Fruit fly (Drosophila melanogaster): ENCODE data around the gene Npc2h.

Gene Npc2h

DNA sequence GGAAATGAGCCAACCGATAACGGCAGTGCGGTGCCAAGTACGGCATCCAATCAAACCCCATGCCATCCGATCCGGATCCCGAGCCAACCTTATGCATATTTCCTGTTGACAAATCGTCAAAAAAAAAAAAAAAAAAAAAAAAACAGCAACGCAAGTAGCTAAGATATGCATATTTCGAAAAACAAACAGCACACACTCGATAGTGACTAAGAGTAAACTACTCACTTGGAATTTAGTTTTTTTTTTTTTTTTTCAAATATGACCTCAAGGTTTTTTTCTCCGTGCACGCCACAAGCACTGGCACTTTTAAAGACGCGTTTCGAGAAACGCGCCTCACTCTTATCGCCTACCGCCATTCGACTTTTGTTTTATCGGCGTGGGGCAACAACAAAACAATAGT is 29.2 kb upstream of the Npc2h start (continued):
- no peak for TF ChIP-seq pan (optimal IDR thresholded peaks at IDR 0.05)
- peak in 1 of 2 experiments; percentile 20 for TF ChIP-seq pan (GFP tag; optimal IDR thresholded peaks at IDR 0.05 in 1 of 2, IDR thresholded peaks at IDR 0.05 in 1 of 2)
- no peak for TF ChIP-seq ATbp (GFP tag; optimal IDR thresholded peaks at IDR 0.05)
- no peak for TF ChIP-seq chn (GFP tag; optimal IDR thresholded peaks at IDR 0.05)
- TF ChIP-seq Neu2 (GFP tag; optimal IDR thresholded peaks at IDR 0.05; ENCODE audit: borderline replicate concordance), result no peak
- no peak for TF ChIP-seq chinmo (GFP tag; IDR thresholded peaks at IDR 0.05; ENCODE audit: partially characterized antibody)
- TF ChIP-seq Hr51 (GFP tag; optimal IDR thresholded peaks at IDR 0.05), result no peak
- TF ChIP-seq disco-r (GFP tag; optimal IDR thresholded peaks at IDR 0.05), result no peak
- TF ChIP-seq CG15514 (GFP tag; optimal IDR thresholded peaks at IDR 0.05), result no peak
- TF ChIP-seq NK7.1 (GFP tag; optimal IDR thresholded peaks at IDR 0.05), result no peak
- no peak for TF ChIP-seq peb (GFP tag; IDR thresholded peaks at IDR 0.05)
- TF ChIP-seq Dip2 (GFP tag; IDR thresholded peaks at IDR 0.05), result no peak
- no peak for TF ChIP-seq sug (tag; optimal IDR thresholded peaks at IDR 0.05)
- TF ChIP-seq Dbx (GFP tag; IDR thresholded peaks at IDR 0.05), result no peak
- TF ChIP-seq eve (GFP tag; optimal IDR thresholded peaks at IDR 0.05), result no peak
- TF ChIP-seq CG4328 (GFP tag; optimal IDR thresholded peaks at IDR 0.05), result no peak
- 0 out of 2 replicates have a peak, but pooled peaks have one; percentile 17 for TF ChIP-seq seq (GFP tag; IDR thresholded peaks at IDR 0.05)
- no peak for TF ChIP-seq slp2 (GFP tag; optimal IDR thresholded peaks at IDR 0.05)
- TF ChIP-seq CG9437 (GFP tag; optimal IDR thresholded peaks at IDR 0.05), result no peak
- TF ChIP-seq CG1529 (GFP tag; optimal IDR thresholded peaks at IDR 0.05), result no peak
- TF ChIP-seq ken (GFP tag; IDR thresholded peaks at IDR 0.05), result no peak
- TF ChIP-seq CG6854 (GFP tag; optimal IDR thresholded peaks at IDR 0.05), result no peak
- TF ChIP-seq CoRest (tag; optimal IDR thresholded peaks at IDR 0.05), result no peak
- TF ChIP-seq dmrt99B (tag; optimal IDR thresholded peaks at IDR 0.05), result no peak
- no peak for TF ChIP-seq Six4 (GFP tag; optimal IDR thresholded peaks at IDR 0.05)
- no peak for TF ChIP-seq lov (optimal IDR thresholded peaks at IDR 0.05)
- TF ChIP-seq lov (GFP tag; IDR thresholded peaks at IDR 0.05), result no peak
- no peak for TF ChIP-seq CG17186 (GFP tag; optimal IDR thresholded peaks at IDR 0.05)
- TF ChIP-seq CG31388 (GFP tag; optimal IDR thresholded peaks at IDR 0.05), result no peak
- TF ChIP-seq CG11085 (GFP tag; IDR thresholded peaks at IDR 0.05), result no peak
- TF ChIP-seq prd (optimal IDR thresholded peaks at IDR 0.05), result no peak
- peak; percentile 24; the same call in 1 of the 3 replicates for TF ChIP-seq prd (GFP tag; IDR thresholded peaks at IDR 0.05)
- TF ChIP-seq CG9876 (GFP tag; optimal IDR thresholded peaks at IDR 0.05), result no peak
- no peak for TF ChIP-seq B-H2 (GFP tag; optimal IDR thresholded peaks at IDR 0.05)
- no peak for TF ChIP-seq CG15479 (GFP tag; optimal IDR thresholded peaks at IDR 0.05)
- TF ChIP-seq wek (GFP tag; optimal IDR thresholded peaks at IDR 0.05), result no peak
- TF ChIP-seq CG17361 (GFP tag; IDR thresholded peaks at IDR 0.05), result no peak
- no peak for TF ChIP-seq CG15269 (tag; optimal IDR thresholded peaks at IDR 0.05)
- 0 out of 2 replicates have a peak, but pooled peaks have one; percentile 38 for TF ChIP-seq vvl (GFP tag; IDR thresholded peaks at IDR 0.05)
- TF ChIP-seq CG9797 (GFP tag; optimal IDR thresholded peaks at IDR 0.05), result no peak
- TF ChIP-seq CG11560 (tag; IDR thresholded peaks at IDR 0.05), result no peak
- TF ChIP-seq Hr78 (GFP tag; optimal IDR thresholded peaks at IDR 0.05), result no peak
- peak; percentile 74 for TF ChIP-seq Ets65A (GFP tag)
- TF ChIP-seq exex (tag; optimal IDR thresholded peaks at IDR 0.05), result no peak
- no peak for TF ChIP-seq pnt (GFP tag; optimal IDR thresholded peaks at IDR 0.05)
- no peak for TF ChIP-seq eyg (GFP tag; optimal IDR thresholded peaks at IDR 0.05)
- no peak for TF ChIP-seq Bteb2 (GFP tag; optimal IDR thresholded peaks at IDR 0.05)
- TF ChIP-seq CG14050 (GFP tag; IDR thresholded peaks at IDR 0.05), result no peak
- TF ChIP-seq CG7786 (GFP tag; optimal IDR thresholded peaks at IDR 0.05), result no peak
- no peak for TF ChIP-seq CG4617 (GFP tag; optimal IDR thresholded peaks at IDR 0.05; ENCODE audit: borderline replicate concordance)
- TF ChIP-seq CG12744 (GFP tag; optimal IDR thresholded peaks at IDR 0.05), result no peak
- TF ChIP-seq CG7357 (GFP tag; IDR thresholded peaks at IDR 0.05), result no peak
- no peak for TF ChIP-seq Ada2b (GFP tag; IDR thresholded peaks at IDR 0.05)

Measured in whole organism, embryonic.